Fruit fly (Drosophila melanogaster): ENCODE measurements around the gene mub.
A peak's percentile ranks its signal among the peaks of the same experiment; 100 is the strongest.

Gene mub

DNA sequence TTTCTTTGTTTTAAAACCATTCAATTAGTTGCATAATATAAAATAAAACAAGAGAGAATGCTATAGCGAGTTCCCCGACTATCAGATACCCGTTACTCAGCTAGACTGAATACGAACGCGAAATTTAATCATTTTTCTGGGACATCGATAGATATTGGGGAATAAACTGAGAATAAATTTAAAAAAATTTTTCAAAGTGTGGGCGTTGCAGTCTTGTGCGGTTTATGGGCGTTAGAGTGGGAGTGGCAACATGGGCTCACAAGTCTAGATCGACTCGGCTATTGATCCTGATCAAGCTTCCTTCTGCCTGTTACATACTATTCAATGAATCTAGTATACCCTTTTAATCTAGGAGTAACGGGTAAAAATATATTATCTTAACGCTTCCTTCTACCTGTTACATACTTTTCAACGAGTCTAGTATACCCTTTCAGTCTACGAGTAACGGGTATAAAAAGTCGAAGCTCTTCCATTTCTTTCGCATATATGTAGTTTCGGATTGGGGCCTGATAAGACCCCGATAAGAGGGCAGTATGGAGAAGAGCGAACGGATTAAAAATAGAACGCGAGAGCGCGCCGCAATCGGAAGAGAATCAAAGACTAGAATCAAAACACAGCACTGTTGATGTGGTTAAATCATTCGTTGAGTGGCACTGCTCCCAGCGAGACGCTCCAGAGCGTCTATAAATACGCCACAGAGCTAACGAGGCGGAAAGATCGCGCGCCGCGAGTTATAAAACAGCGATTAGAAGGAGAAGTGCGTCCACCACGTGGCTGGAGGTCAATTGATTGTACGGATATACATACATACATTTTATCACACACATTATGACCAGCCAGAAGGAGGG lies 110.1 kb downstream of the mub start, which contains the start of gene CG7458:
TSS of gene CG7458 (plus strand) at position 637 of the 848 bp plus-strand sequence.
- TF ChIP-seq ey (GFP tag; optimal IDR thresholded peaks at IDR 0.05) (peak; percentile 5), usp (GFP tag; optimal IDR thresholded peaks at IDR 0.05) (no peak), br (GFP tag; optimal IDR thresholded peaks at IDR 0.05) (no peak), rgr (GFP tag; optimal IDR thresholded peaks at IDR 0.05) (peak; percentile 24), Myc (optimal IDR thresholded peaks at IDR 0.05) (no peak), h (GFP tag; optimal IDR thresholded peaks at IDR 0.05) (peak; percentile 58), fru (GFP tag; optimal IDR thresholded peaks at IDR 0.05) (peak; percentile 35), dsf (GFP tag; optimal IDR thresholded peaks at IDR 0.05; ENCODE audit: borderline replicate concordance) (no peak), dl (GFP tag; optimal IDR thresholded peaks at IDR 0.05; ENCODE audit: insufficient read depth in 1 of 2, partially characterized antibody in 2 of 2) (peak in 1 of 2 experiments; percentile 13), foxo (GFP tag; optimal IDR thresholded peaks at IDR 0.05) (peak in 1 of 2 experiments; percentile 46), Dif (GFP tag; optimal IDR thresholded peaks at IDR 0.05; ENCODE audit: partially characterized antibody) (peak; percentile 46), pan (optimal IDR thresholded peaks at IDR 0.05) (peak; percentile 52)

DNA sequence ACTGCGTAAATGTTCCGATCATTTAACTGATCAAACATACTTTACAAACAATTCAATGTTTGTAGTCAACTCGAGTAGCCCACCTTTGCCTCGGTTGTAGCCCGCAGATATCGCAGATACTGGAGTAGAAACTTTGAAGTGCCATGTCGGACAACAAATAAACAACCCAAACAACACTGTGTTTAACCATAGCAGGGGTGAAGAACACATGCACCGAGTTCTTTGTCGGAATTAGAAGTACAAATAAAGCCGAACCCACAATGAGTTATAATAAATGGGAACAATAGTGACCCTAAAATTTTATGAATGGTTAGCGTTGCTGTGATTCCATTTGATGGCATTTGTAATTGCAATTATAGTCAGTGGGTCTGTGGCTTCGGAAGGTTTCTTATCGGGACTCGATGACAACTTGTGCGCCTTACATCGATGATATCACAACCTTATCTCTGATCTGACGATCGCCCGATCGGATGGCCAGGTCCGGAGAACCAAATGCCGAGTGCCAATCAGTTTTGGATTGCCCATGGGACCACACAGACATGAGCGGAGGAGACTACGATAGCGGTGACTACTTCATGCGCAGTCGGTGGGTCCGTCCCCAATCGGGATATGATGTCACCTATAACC lies 117.4 kb downstream of the mub start, which contains the start of gene Chs2:
TSS of gene Chs2 (plus strand) at position 510 of the 627 bp plus-strand sequence.
- TF ChIP-seq woc (GFP tag; optimal IDR thresholded peaks at IDR 0.05) (no peak), br (GFP tag; optimal IDR thresholded peaks at IDR 0.05) (no peak), Hr78 (GFP tag; optimal IDR thresholded peaks at IDR 0.05) (no peak)

DNA sequence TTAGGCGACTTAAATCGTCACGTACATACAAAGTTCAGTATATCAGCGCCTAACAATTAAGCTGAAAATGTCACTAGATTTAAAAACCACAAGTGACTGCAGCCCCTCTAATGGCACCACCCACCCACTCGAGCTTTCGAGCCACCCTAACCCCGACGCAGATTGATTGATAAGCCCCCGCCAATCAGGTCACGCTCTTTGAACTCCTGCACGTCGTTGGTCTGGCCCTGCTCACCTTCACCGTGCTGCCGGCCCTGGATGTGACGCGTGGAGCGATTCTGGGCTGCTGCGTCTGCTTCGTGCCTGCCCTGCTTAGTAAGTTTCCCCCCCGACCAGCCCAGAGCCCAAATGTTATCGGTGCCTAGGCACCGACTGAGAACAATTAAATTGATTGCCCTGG lies 118.7 kb downstream of the mub start:
- TF ChIP-seq fru (GFP tag; optimal IDR thresholded peaks at IDR 0.05) = no peak
- TF ChIP-seq usp (GFP tag; optimal IDR thresholded peaks at IDR 0.05) = no peak
- no peak for TF ChIP-seq Abd-B (GFP tag; optimal IDR thresholded peaks at IDR 0.05)
- no peak for TF ChIP-seq N (GFP tag; optimal IDR thresholded peaks at IDR 0.05)
- no peak for TF ChIP-seq Jra (GFP tag; optimal IDR thresholded peaks at IDR 0.05)
- TF ChIP-seq jim (GFP tag; optimal IDR thresholded peaks at IDR 0.05) = no peak
- no peak for TF ChIP-seq woc (GFP tag; optimal IDR thresholded peaks at IDR 0.05)
- TF ChIP-seq h (GFP tag; optimal IDR thresholded peaks at IDR 0.05) = no peak
- no peak for TF ChIP-seq Hr78 (GFP tag; optimal IDR thresholded peaks at IDR 0.05)
- no peak for TF ChIP-seq Vsx2 (GFP tag; optimal IDR thresholded peaks at IDR 0.05; ENCODE audit: partially characterized antibody)
- TF ChIP-seq dsf (GFP tag; optimal IDR thresholded peaks at IDR 0.05; ENCODE audit: borderline replicate concordance) = no peak
- no peak for TF ChIP-seq rgr (GFP tag; optimal IDR thresholded peaks at IDR 0.05)
- TF ChIP-seq brk (GFP tag; optimal IDR thresholded peaks at IDR 0.05) = no peak
- TF ChIP-seq OdsH (GFP tag; optimal IDR thresholded peaks at IDR 0.05) = no peak

DNA sequence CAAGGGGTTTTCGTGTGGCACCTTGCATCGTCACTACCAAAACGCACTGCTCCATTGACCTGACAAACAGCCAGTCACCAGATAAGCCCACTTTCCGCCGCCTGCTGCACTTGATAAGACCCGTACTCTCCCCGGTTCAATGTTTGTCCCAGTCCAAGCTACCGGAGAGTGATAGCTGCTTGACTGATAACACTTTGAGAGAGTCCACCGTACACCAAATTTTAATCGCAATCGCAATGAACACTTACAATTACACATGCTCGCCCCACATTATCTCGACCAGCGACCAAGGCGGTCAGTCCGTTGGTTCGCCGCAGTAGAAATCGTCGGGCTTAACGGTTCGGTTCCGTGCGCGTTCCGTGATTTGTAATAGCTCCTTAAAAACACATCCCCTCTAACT lies 127.1 kb downstream of the mub start, which contains the start of gene P5CS:
TSS of gene P5CS (plus strand) at position 268 of the 400 bp plus-strand sequence.
- TF ChIP-seq Jra (GFP tag; optimal IDR thresholded peaks at IDR 0.05) = no peak
- no peak for TF ChIP-seq Hnf4 (GFP tag; optimal IDR thresholded peaks at IDR 0.05)
- peak; percentile 29 for TF ChIP-seq CrebA (GFP tag; optimal IDR thresholded peaks at IDR 0.05; ENCODE audit: borderline replicate concordance)
- TF ChIP-seq Rel (GFP tag; optimal IDR thresholded peaks at IDR 0.05) = no peak
- TF ChIP-seq Rel (tag; optimal IDR thresholded peaks at IDR 0.05) = peak; percentile 82
- no peak for TF ChIP-seq sv (GFP tag; optimal IDR thresholded peaks at IDR 0.05)
- peak; percentile 16 for TF ChIP-seq h (GFP tag; optimal IDR thresholded peaks at IDR 0.05)
- TF ChIP-seq Vsx2 (GFP tag; optimal IDR thresholded peaks at IDR 0.05; ENCODE audit: partially characterized antibody) = peak; percentile 51
- TF ChIP-seq Dif (GFP tag; optimal IDR thresholded peaks at IDR 0.05; ENCODE audit: partially characterized antibody) = peak; percentile 3
- peak; percentile 31 for TF ChIP-seq Hr83 (GFP tag; optimal IDR thresholded peaks at IDR 0.05; ENCODE audit: poor library complexity, severe bottlenecking)

DNA sequence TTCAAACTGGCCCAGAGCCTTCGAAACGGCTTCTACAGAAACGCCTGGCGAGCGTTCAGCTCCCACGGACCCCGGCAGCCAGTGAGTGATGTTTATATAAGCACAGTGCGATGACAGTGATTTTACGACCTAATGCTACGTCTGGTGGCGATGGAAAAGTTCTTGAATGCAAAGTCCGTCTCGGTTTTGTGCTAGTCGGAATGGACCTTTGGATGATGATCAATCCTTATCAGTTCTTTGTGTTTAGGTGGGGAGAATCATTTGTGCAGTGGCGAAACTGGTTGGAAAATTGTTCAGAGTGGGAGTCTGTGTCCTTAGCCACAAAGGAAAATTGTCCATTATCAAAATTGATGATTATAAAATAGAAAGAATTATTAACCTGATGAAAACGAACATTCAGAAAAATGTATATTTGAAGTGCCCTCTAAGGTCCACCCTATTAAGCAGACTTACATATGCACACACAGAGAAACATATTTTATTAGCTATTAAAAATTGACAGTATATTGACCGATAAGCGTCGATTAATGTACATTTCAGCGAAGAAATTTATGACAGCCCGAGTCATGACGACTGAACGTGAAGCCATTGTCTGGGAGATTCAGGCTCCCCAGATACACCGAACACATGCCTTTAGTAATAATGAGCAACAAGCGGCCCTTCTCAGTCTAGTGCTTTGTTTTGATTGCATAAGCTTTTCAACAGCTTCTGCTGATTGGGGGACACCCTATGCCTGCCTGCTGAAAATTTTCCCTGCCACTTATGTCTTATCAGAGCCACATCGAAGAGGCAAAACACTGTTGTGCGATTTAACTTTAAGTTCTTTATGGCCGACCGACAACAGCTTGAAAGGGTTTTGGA lies 127.8 kb downstream of the mub start:
- TF ChIP-seq Abd-B (GFP tag; optimal IDR thresholded peaks at IDR 0.05) (no peak), Rel (GFP tag; optimal IDR thresholded peaks at IDR 0.05) (no peak), Rel (tag; optimal IDR thresholded peaks at IDR 0.05) (peak; percentile 63), Jra (GFP tag; optimal IDR thresholded peaks at IDR 0.05) (peak; percentile 7), brk (GFP tag; optimal IDR thresholded peaks at IDR 0.05) (peak; percentile 25), HLH106 (tag; optimal IDR thresholded peaks at IDR 0.05) (peak; percentile 38), h (GFP tag; optimal IDR thresholded peaks at IDR 0.05) (peak; percentile 70), OdsH (GFP tag; optimal IDR thresholded peaks at IDR 0.05) (peak; percentile 38), psq (GFP tag; optimal IDR thresholded peaks at IDR 0.05) (peak; percentile 39), dmrt93B (GFP tag; optimal IDR thresholded peaks at IDR 0.05) (no peak), woc (GFP tag; optimal IDR thresholded peaks at IDR 0.05) (peak; percentile 18), Vsx2 (GFP tag; optimal IDR thresholded peaks at IDR 0.05; ENCODE audit: partially characterized antibody) (no peak), CrebA (GFP tag; optimal IDR thresholded peaks at IDR 0.05; ENCODE audit: borderline replicate concordance) (peak; percentile 27), jim (GFP tag; optimal IDR thresholded peaks at IDR 0.05) (no peak), rgr (GFP tag; optimal IDR thresholded peaks at IDR 0.05) (peak; percentile 72), dsf (GFP tag; optimal IDR thresholded peaks at IDR 0.05; ENCODE audit: borderline replicate concordance) (no peak), lola (GFP tag; optimal IDR thresholded peaks at IDR 0.05) (no peak), fru (GFP tag; optimal IDR thresholded peaks at IDR 0.05) (peak; percentile 66), Mio (GFP tag; optimal IDR thresholded peaks at IDR 0.05) (no peak), GATAd (GFP tag; optimal IDR thresholded peaks at IDR 0.05) (no peak), br (GFP tag; optimal IDR thresholded peaks at IDR 0.05) (peak; percentile 32), Myc (optimal IDR thresholded peaks at IDR 0.05) (no peak), Hnf4 (GFP tag; optimal IDR thresholded peaks at IDR 0.05) (peak; percentile 23), usp (GFP tag; optimal IDR thresholded peaks at IDR 0.05) (no peak)

Data from whole organism, wandering third instar larva.